Fruit fly (Drosophila melanogaster): ENCODE measurements around the gene CG3817.

The CG3817 gene

dm6 chr3R:14903837-14904431, 5.4 kb downstream of the CG3817 start, which contains the start of gene VhaPPA1-1 (continued):
- peak; percentile 15 for TF ChIP-seq CG7987 (GFP tag; optimal IDR thresholded peaks at IDR 0.05)
- no peak for TF ChIP-seq chinmo (GFP tag; IDR thresholded peaks at IDR 0.05; ENCODE audit: partially characterized antibody)
- TF ChIP-seq dm (GFP tag; optimal IDR thresholded peaks at IDR 0.05), result peak; percentile 56
- no peak for TF ChIP-seq caup (GFP tag; optimal IDR thresholded peaks at IDR 0.05; ENCODE audit: severe bottlenecking)
- TF ChIP-seq Atf3 (GFP tag; optimal IDR thresholded peaks at IDR 0.05), result no peak
- TF ChIP-seq CG11398 (GFP tag; optimal IDR thresholded peaks at IDR 0.05), result no peak
- TF ChIP-seq BEAF-32 (GFP tag; optimal IDR thresholded peaks at IDR 0.05), result peak; percentile 72
- TF ChIP-seq HLH4C (GFP tag; IDR thresholded peaks at IDR 0.05; ENCODE audit: partially characterized antibody), result peak; percentile 61
- no peak for TF ChIP-seq CG14014 (GFP tag; IDR thresholded peaks at IDR 0.05)

- TF ChIP-seq prd (optimal IDR thresholded peaks at IDR 0.05) (no peak), prd (GFP tag; IDR thresholded peaks at IDR 0.05) (0 out of 3 replicates have a peak, but pooled peaks have one; percentile 5), sisA (GFP tag; IDR thresholded peaks at IDR 0.05) (peak; percentile 39), Dek (tag; optimal IDR thresholded peaks at IDR 0.05) (no peak), Hr51 (GFP tag; optimal IDR thresholded peaks at IDR 0.05) (peak in 1 of 2 experiments; percentile 6), Sox102F (GFP tag; optimal IDR thresholded peaks at IDR 0.05) (peak; percentile 6), lab (GFP tag; optimal IDR thresholded peaks at IDR 0.05) (peak; percentile 67), gem (tag; optimal IDR thresholded peaks at IDR 0.05) (peak; percentile 0), CG11456 (GFP tag; IDR thresholded peaks at IDR 0.05) (0 out of 3 replicates have a peak, but pooled peaks have one; percentile 31), dmrt99B (tag; optimal IDR thresholded peaks at IDR 0.05) (peak; percentile 20), BtbVII (GFP tag; optimal IDR thresholded peaks at IDR 0.05) (peak; percentile 2), CG10147 (GFP tag; optimal IDR thresholded peaks at IDR 0.05) (peak; percentile 47), Ets65A (GFP tag) (peak; percentile 62), CG10959 (GFP tag; IDR thresholded peaks at IDR 0.05) (no peak), CG2678 (tag; optimal IDR thresholded peaks at IDR 0.05) (peak; percentile 39), CG10654 (GFP tag; optimal IDR thresholded peaks at IDR 0.05) (no peak), Hmr (GFP tag; optimal IDR thresholded peaks at IDR 0.05) (peak; percentile 12), dysf (GFP tag; IDR thresholded peaks at IDR 0.05) (0 out of 3 replicates have a peak, but pooled peaks have one; percentile 16), CG8478 (optimal IDR thresholded peaks at IDR 0.05) (no peak), Dbx (GFP tag; IDR thresholded peaks at IDR 0.05) (peak; percentile 42; the same call in 1 of the 3 replicates), slp2 (GFP tag; optimal IDR thresholded peaks at IDR 0.05) (no peak), cwo (GFP tag; optimal IDR thresholded peaks at IDR 0.05) (peak; percentile 54), Fer3 (tag; optimal IDR thresholded peaks at IDR 0.05) (peak; percentile 40), caup (GFP tag; optimal IDR thresholded peaks at IDR 0.05; ENCODE audit: severe bottlenecking) (peak; percentile 22), pan (optimal IDR thresholded peaks at IDR 0.05) (no peak), pan (GFP tag; optimal IDR thresholded peaks at IDR 0.05 in 1 of 2, IDR thresholded peaks at IDR 0.05 in 1 of 2) (peak in 1 of 2 experiments; percentile 21), hth (optimal IDR thresholded peaks at IDR 0.05) (no peak), CG7372 (GFP tag; IDR thresholded peaks at IDR 0.05) (0 out of 2 replicates have a peak, but pooled peaks have one; percentile 8), CG2199 (GFP tag; IDR thresholded peaks at IDR 0.05) (no peak), Meics (GFP tag; optimal IDR thresholded peaks at IDR 0.05) (peak; percentile 32), HLH3B (GFP tag; IDR thresholded peaks at IDR 0.05) (0 out of 2 replicates have a peak, but pooled peaks have one; percentile 40), slbo (GFP tag; IDR thresholded peaks at IDR 0.05) (peak; percentile 38; the same call in 1 of the 2 replicates), CG18599 (GFP tag; optimal IDR thresholded peaks at IDR 0.05) (peak; percentile 79), CG6272 (GFP tag; IDR thresholded peaks at IDR 0.05) (no peak), HHEX (GFP tag; optimal IDR thresholded peaks at IDR 0.05) (peak; percentile 7), Hand (GFP tag; optimal IDR thresholded peaks at IDR 0.05) (no peak), CG15011 (GFP tag; optimal IDR thresholded peaks at IDR 0.05) (peak; percentile 39), jing (GFP tag; optimal IDR thresholded peaks at IDR 0.05) (no peak), Mrtf (GFP tag; IDR thresholded peaks at IDR 0.05) (0 out of 3 replicates have a peak, but pooled peaks have one; percentile 11)
Observed at dm6 chr3R:14912449-14912987, 14.0 kb downstream of the CG3817 start.
